Worm (Caenorhabditis elegans) whole organism, L4 larva: Measurements from ENCODE around the gene urb-1.

Experiments used
- D1046.2 ChIP-seq: fragments of 200-800 bp; sonication (Bioruptor generic); IDR thresholded peaks from 2 replicates; pipeline ENCODE4 v1.3.6; 2022; ENCODE audit warnings: missing genetic modification characterization, missing compliant biosample characterization
- F26F4.8 ChIP-seq: fragments of 200-800 bp; sonication (Bioruptor generic); conservative IDR thresholded peaks from 2 replicates; pipeline ENCODE4 v1.3.6; 2022; ENCODE audit warnings: missing genetic modification characterization, missing compliant biosample characterization
- Y105C5A.15 ChIP-seq: fragments of 200-800 bp; sonication (Bioruptor generic); IDR thresholded peaks from 2 replicates; pipeline ENCODE4 v1.3.6; 2022; ENCODE audit warnings: missing genetic modification characterization, missing compliant biosample characterization
- Y48G9A.11 ChIP-seq: fragments of 200-800 bp; sonication (Bioruptor generic); IDR thresholded peaks from 2 replicates; pipeline ENCODE4 v1.3.6; 2022; ENCODE audit warnings: missing genetic modification reagents, missing genetic modification characterization, missing compliant biosample characterization
- Y5F2A.4 ChIP-seq: fragments of 200-800 bp; sonication (Bioruptor generic); optimal IDR thresholded peaks from 2 replicates; lab custom pipeline; 2018; ENCODE audit warnings: mild to moderate bottlenecking, missing genetic modification characterization, missing compliant biosample characterization
- aha-1 ChIP-seq: fragments of 150-350 bp; peaks from one replicate; lab custom pipeline; 2014; ENCODE audit warnings: missing biosample characterization, missing genetic modification characterization
- attf-4 ChIP-seq: sonication (generic microtip); optimal IDR thresholded peaks from 3 replicates; lab custom pipeline; 2017; ENCODE audit warnings: missing biosample characterization, missing genetic modification characterization
- ceh-62 ChIP-seq: sonication (generic microtip); optimal IDR thresholded peaks from 2 replicates; lab custom pipeline; 2017; ENCODE audit warnings: missing biosample characterization, missing genetic modification characterization
- ceh-82 ChIP-seq: sonication (generic microtip); optimal IDR thresholded peaks from 2 replicates; lab custom pipeline; 2017; ENCODE audit warnings: missing biosample characterization, missing genetic modification characterization
- daf-12 ChIP-seq: fragments of 150-350 bp; optimal IDR thresholded peaks from 2 replicates; lab custom pipeline; 2014; ENCODE audit warnings: missing biosample characterization, missing genetic modification reagents, missing genetic modification characterization
- daf-19 ChIP-seq: fragments of 200-800 bp; sonication (Bioruptor generic); conservative IDR thresholded peaks from 2 replicates; pipeline ENCODE4 v1.3.6; 2022; ENCODE audit warnings: missing genetic modification characterization, missing compliant biosample characterization
- dmd-6 ChIP-seq: fragments of 200-800 bp; sonication (Bioruptor generic); IDR thresholded peaks from 2 replicates; pipeline ENCODE4 v1.3.6; 2022; ENCODE audit warnings: missing genetic modification reagents, missing genetic modification characterization, missing compliant biosample characterization
- dve-1 ChIP-seq: sonication (generic microtip); optimal IDR thresholded peaks from 2 replicates; lab custom pipeline; 2017; ENCODE audit warnings: antibody characterized with exemption, mild to moderate bottlenecking, missing genetic modification characterization, missing compliant biosample characterization; ENCODE audit not compliant: insufficient read depth
- egl-43 ChIP-seq: fragments of 200-800 bp; sonication (Bioruptor generic); IDR thresholded peaks from 2 replicates; pipeline ENCODE4 v1.3.6; 2022; ENCODE audit warnings: missing genetic modification reagents, missing genetic modification characterization, missing compliant biosample characterization
- hif-1 ChIP-seq, 2 experiments: sonication (generic microtip); optimal IDR thresholded peaks; 2 replicates each; lab custom pipeline; 2016 to 2017; ENCODE audit warnings: missing compliant biosample characterization in 2 of 2, missing genetic modification characterization in 2 of 2, missing genetic modification reagents in 2 of 2, missing genotype in 2 of 2, mild to moderate bottlenecking in 1 of 2
- hlh-11 ChIP-seq: fragments of 200-800 bp; sonication (Bioruptor generic); optimal IDR thresholded peaks from 2 replicates; lab custom pipeline; 2018; ENCODE audit warnings: mild to moderate bottlenecking, missing genetic modification characterization, missing compliant biosample characterization
- hlh-30 ChIP-seq: sonication (generic microtip); optimal IDR thresholded peaks from 2 replicates; lab custom pipeline; 2017; ENCODE audit warnings: antibody characterized with exemption, mild to moderate bottlenecking, missing genetic modification characterization, missing compliant biosample characterization; ENCODE audit not compliant: insufficient read depth
- hmg-1.1 ChIP-seq: fragments of 200-800 bp; sonication (Bioruptor generic); IDR thresholded peaks from 2 replicates; pipeline ENCODE4 v1.3.6; 2022; ENCODE audit warnings: missing genetic modification reagents, missing genetic modification characterization, missing compliant biosample characterization
- lim-7 ChIP-seq: fragments of 200-800 bp; sonication (Bioruptor generic); IDR thresholded peaks from 2 replicates; pipeline ENCODE4 v1.3.6; 2022; ENCODE audit warnings: missing genetic modification characterization, missing compliant biosample characterization
- lin-1 ChIP-seq: fragments of 200-800 bp; sonication (Bioruptor generic); IDR thresholded peaks from 2 replicates; pipeline ENCODE4 v1.3.6; 2022; ENCODE audit warnings: missing genetic modification reagents, missing genetic modification characterization, missing compliant biosample characterization
- lin-13 ChIP-seq: fragments of 150-350 bp; optimal IDR thresholded peaks from 2 replicates; lab custom pipeline; 2014; ENCODE audit warnings: missing biosample characterization, missing genetic modification reagents, missing genetic modification characterization
- lin-38 ChIP-seq: fragments of 200-800 bp; sonication (Bioruptor generic); IDR thresholded peaks from 2 replicates; pipeline ENCODE4 v1.3.6; 2022; ENCODE audit warnings: missing genetic modification reagents, missing genetic modification characterization, missing compliant biosample characterization
- mdl-1 ChIP-seq, 2 experiments: fragments of 150-350 bp in 1 of 2; sonication (generic microtip) in 1 of 2; optimal IDR thresholded peaks; 2 replicates each; lab custom pipeline; 2014 to 2017; ENCODE audit warnings: missing biosample characterization in 2 of 2, missing genetic modification characterization in 2 of 2
- mdt-29 ChIP-seq: fragments of 200-800 bp; sonication (Bioruptor generic); IDR thresholded peaks from 2 replicates; pipeline ENCODE4 v1.3.6; 2022; ENCODE audit warnings: missing genetic modification reagents, missing genetic modification characterization, missing compliant biosample characterization
- mes-2 ChIP-seq: sonication (generic microtip); optimal IDR thresholded peaks from 2 replicates; lab custom pipeline; 2016; ENCODE audit warnings: missing genotype, mild to moderate bottlenecking, missing genetic modification characterization, missing compliant biosample characterization; ENCODE audit not compliant: poor library complexity, severe bottlenecking
- mxl-3 ChIP-seq: fragments of 200-800 bp; sonication (Bioruptor generic); optimal IDR thresholded peaks from 2 replicates; lab custom pipeline; 2018; ENCODE audit warnings: mild to moderate bottlenecking, missing genetic modification characterization, missing compliant biosample characterization
- nhr-10 ChIP-seq: fragments of 150-350 bp; optimal IDR thresholded peaks from 2 replicates; lab custom pipeline; 2014; ENCODE audit warnings: missing biosample characterization, missing genetic modification characterization
- php-3 ChIP-seq: fragments of 200-800 bp; sonication (Bioruptor generic); IDR thresholded peaks from 2 replicates; pipeline ENCODE4 v1.3.6; 2022; ENCODE audit warnings: missing genetic modification reagents, missing genetic modification characterization, missing compliant biosample characterization
- pqm-1 ChIP-seq: sonication (generic microtip); optimal IDR thresholded peaks from 2 replicates; lab custom pipeline; 2017; ENCODE audit warnings: missing biosample characterization, missing genetic modification characterization
- rbr-2 ChIP-seq: sonication (generic microtip); optimal IDR thresholded peaks from 2 replicates; lab custom pipeline; 2016; ENCODE audit warnings: missing genotype, missing genetic modification characterization, missing compliant biosample characterization
- sdz-12 ChIP-seq: fragments of 200-800 bp; sonication (Bioruptor generic); optimal IDR thresholded peaks from 2 replicates; lab custom pipeline; 2018; ENCODE audit warnings: mild to moderate bottlenecking, missing genetic modification characterization, missing compliant biosample characterization
- set-16 ChIP-seq: fragments of 200-800 bp; sonication (Bioruptor generic); IDR thresholded peaks from 2 replicates; pipeline ENCODE4 v1.3.6; 2022; ENCODE audit warnings: missing genetic modification reagents, missing genetic modification characterization, missing compliant biosample characterization
- skn-1 ChIP-seq: fragments of 150-350 bp; optimal IDR thresholded peaks from 2 replicates; lab custom pipeline; 2014; ENCODE audit warnings: missing biosample characterization, missing genetic modification characterization
- snpc-1.2 ChIP-seq: fragments of 200-800 bp; sonication (Bioruptor generic); IDR thresholded peaks from 2 replicates; pipeline ENCODE4 v1.3.6; 2022; ENCODE audit warnings: missing genetic modification reagents, missing genetic modification characterization, missing compliant biosample characterization
- snpc-4 ChIP-seq: fragments of 150-350 bp; optimal IDR thresholded peaks from 2 replicates; lab custom pipeline; 2014; ENCODE audit warnings: missing biosample characterization, missing genetic modification characterization
- unc-62 ChIP-seq, 3 experiments: fragments of 150-350 bp in 1 of 3; sonication (generic microtip); optimal IDR thresholded peaks in 2 of 3; peaks in 1 of 3; 1 replicate in 1 of 3; 2 replicates in 2 of 3; lab custom pipeline; 2014 to 2017; ENCODE audit warnings: missing biosample characterization in 3 of 3, missing genetic modification characterization in 3 of 3, missing genetic modification reagents in 3 of 3, missing genotype in 1 of 3

urb-1 gene

DNA sequence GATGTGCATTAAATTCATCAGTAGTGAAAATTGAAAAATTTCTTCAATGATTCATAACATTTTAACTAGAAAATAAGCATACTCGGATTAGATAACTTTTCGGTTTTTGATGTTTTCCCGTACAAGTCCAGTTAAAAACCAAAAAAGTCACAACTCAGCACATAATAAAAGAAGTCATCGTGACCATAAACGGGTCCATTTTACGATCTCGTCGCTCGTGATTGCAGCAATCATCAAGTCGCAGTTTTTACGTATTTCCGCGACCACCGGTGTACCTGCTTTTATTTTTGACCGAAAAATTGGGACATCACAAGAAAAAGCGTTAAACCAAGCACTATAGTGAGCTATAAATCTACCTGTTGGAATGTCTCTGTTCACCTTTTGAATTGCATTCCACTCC is 37.3 kb upstream of the urb-1 start:
- TF ChIP-seq lin-13 (GFP tag; lab: Kevin White, UChicago), result no peak
- peak; percentile 69; the same call in 1 of the 2 replicates for TF ChIP-seq php-3 (GFP tag; lab: Robert Waterston, UW)
- peak; percentile 24; the same call in 1 of the 2 replicates for TF ChIP-seq dmd-6
- TF ChIP-seq hlh-30, result peak; percentile 63
- TF ChIP-seq lin-1 (GFP tag; lab: Robert Waterston, UW), result no peak
- no peak for TF ChIP-seq Y48G9A.11 (GFP tag; lab: Robert Waterston, UW)
- TF ChIP-seq snpc-1.2 (GFP tag; lab: Robert Waterston, UW), result no peak
- no peak for TF ChIP-seq rbr-2
- TF ChIP-seq skn-1, result no peak
- TF ChIP-seq snpc-4 (tag; lab: Kevin White, UChicago), result no peak
- TF ChIP-seq ceh-62 (tag; lab: Kevin White, UChicago), result no peak
- no peak for TF ChIP-seq mdt-29 (GFP tag; lab: Robert Waterston, UW)
- no peak for TF ChIP-seq Y105C5A.15
- no peak for TF ChIP-seq sdz-12 (GFP tag; lab: Kevin White, UChicago)
- no peak for TF ChIP-seq mxl-3 (GFP tag; lab: Kevin White, UChicago)
- no peak for TF ChIP-seq Y5F2A.4 (GFP tag; lab: Kevin White, UChicago)
- TF ChIP-seq set-16 (GFP tag; lab: Robert Waterston, UW), result no peak
- no peak for TF ChIP-seq lim-7 (GFP tag; lab: Robert Waterston, UW)
- TF ChIP-seq hlh-11 (tag; lab: Kevin White, UChicago), result no peak
- TF ChIP-seq daf-12 (tag; lab: Kevin White, UChicago), result no peak
- TF ChIP-seq unc-62 (GFP tag; optimal IDR thresholded peaks at IDR 0.05 in 1 of 2; lab: Kevin White, UChicago), result no peak
- no peak for TF ChIP-seq unc-62 (tag; optimal IDR thresholded peaks at IDR 0.05; lab: Kevin White, UChicago)
- no peak for TF ChIP-seq nhr-10 (tag; lab: Kevin White, UChicago)

DNA sequence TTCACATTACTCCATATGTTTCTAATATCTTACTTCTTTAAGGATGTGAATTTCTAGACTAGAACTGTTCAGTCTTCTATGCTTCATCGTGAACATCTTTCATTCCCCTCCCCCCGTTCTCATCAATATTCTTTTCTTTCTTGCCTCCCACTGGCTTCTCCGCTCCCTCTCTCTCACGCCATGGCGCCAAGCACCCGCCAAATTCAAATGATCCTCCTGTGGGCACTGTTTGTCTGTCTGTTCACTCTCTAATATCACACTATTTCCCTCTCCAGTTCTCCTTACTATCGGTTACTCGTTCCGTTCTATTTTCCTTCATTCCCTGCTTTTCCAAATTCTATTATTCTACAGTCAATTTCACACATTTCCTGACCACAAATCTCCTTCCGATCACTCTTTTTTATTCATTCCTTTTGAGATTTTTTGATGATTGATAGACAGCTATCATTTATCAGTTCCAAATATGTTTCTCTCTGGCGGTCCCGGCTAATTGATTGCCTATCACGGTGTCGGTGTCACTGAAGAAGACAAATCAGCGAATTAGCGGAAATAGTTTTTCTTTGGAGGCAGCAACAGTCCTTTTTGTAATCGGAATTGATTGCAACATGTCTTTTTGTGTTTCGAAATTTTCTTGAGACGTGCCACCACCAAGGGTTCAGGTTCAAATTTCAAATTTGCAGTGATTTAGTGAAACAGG is 34.5 kb upstream of the urb-1 start:
- no peak for TF ChIP-seq nhr-10 (tag; lab: Kevin White, UChicago)
- TF ChIP-seq pqm-1 (tag; lab: Kevin White, UChicago), result no peak
- TF ChIP-seq lin-38 (GFP tag; lab: Robert Waterston, UW), result no peak
- no peak for TF ChIP-seq hif-1 (tag; optimal IDR thresholded peaks at IDR 0.05; lab: Kevin White, UChicago)
- no peak for TF ChIP-seq daf-19 (GFP tag; lab: Robert Waterston, UW)
- peak; percentile 12 for TF ChIP-seq dve-1 (tag; lab: Kevin White, UChicago)
- no peak for TF ChIP-seq F26F4.8
- peak; percentile 2 for TF ChIP-seq aha-1
- TF ChIP-seq hmg-1.1, result no peak
- TF ChIP-seq mes-2 (tag; lab: Kevin White, UChicago), result peak; percentile 50
- TF ChIP-seq egl-43 (GFP tag; lab: Robert Waterston, UW), result no peak
- peak in 1 of 2 experiments; percentile 16 for TF ChIP-seq mdl-1 (tag; optimal IDR thresholded peaks at IDR 0.05; lab: Kevin White, UChicago)
- peak in 1 of 2 experiments; percentile 86 for TF ChIP-seq unc-62 (GFP tag; optimal IDR thresholded peaks at IDR 0.05 in 1 of 2; lab: Kevin White, UChicago)
- no peak for TF ChIP-seq unc-62 (tag; optimal IDR thresholded peaks at IDR 0.05; lab: Kevin White, UChicago)
- TF ChIP-seq D1046.2, result no peak
- no peak for TF ChIP-seq ceh-82 (tag; lab: Kevin White, UChicago)

DNA sequence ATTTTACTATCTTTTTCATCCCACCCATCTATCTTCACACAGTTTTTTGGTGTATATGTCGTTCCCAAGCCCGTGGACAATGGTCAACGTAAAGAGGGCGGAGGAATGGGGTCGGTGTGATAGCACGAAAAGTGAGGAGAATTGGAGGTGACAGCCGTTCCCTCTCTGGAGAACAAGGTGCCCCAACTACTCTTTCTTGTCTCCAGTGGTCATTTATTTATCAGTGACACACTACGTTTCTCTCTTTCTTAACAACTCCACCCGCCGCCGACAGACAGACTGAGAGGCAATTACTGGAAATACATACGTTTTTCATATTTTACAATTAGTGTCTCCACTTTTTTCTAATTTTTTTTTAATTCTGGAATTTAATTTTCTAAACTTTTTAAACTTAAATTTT is 32.9 kb upstream of the urb-1 start:
- TF ChIP-seq attf-4 (tag; lab: Kevin White, UChicago), result no peak
- TF ChIP-seq aha-1, result peak; percentile 96
- TF ChIP-seq, all 104 proteins: peak for 1
